Fruit fly (Drosophila melanogaster) S2 (cell line): Measurements from ENCODE around the gene CG4009.

ENCODE experiments used
- CG8478 ChIP-seq: fragments of >200 bp; optimal IDR thresholded peaks from 2 replicates; lab custom pipeline; 2018
- CTCF ChIP-seq, 2 experiments: fragments of >200 bp; optimal IDR thresholded peaks; 2 replicates each; lab custom pipeline; 2018

- TF ChIP-seq CTCF (optimal IDR thresholded peaks at IDR 0.05; lab: Kevin White, UChicago) (peak; percentile 14 to 34), CG8478 (lab: Kevin White, UChicago) (no peak)
These were observed 36.8 kb upstream of the CG4009 start, which contains the start of the genes Ns1 and mRpS11 for dm6 chr3R:17072526-17073114.
